Worm (Caenorhabditis elegans) whole organism, late embryonic: ENCODE measurements around the gene B0035.21.

Source experiments
- nhr-11 ChIP-seq: fragments of 150-350 bp; optimal IDR thresholded peaks from 2 replicates; lab custom pipeline; 2014; ENCODE audit warnings: missing biosample characterization, missing genetic modification characterization
- pag-3 ChIP-seq: sonication (generic microtip); optimal IDR thresholded peaks from 2 replicates; lab custom pipeline; 2016; ENCODE audit warnings: missing compliant biosample characterization, missing genetic modification characterization, borderline replicate concordance
- pha-4 ChIP-seq: fragments of 150-350 bp; optimal IDR thresholded peaks from 2 replicates; lab custom pipeline; 2018; ENCODE audit warnings: missing biosample characterization, missing genetic modification reagents, missing genetic modification characterization
- sdc-2 ChIP-seq: sonication (generic microtip); optimal IDR thresholded peaks from 2 replicates; lab custom pipeline; 2016; ENCODE audit warnings: missing genotype, missing genetic modification characterization, missing compliant biosample characterization
- unc-55 ChIP-seq: sonication (generic microtip); optimal IDR thresholded peaks from 2 replicates; lab custom pipeline; 2017; ENCODE audit warnings: missing biosample characterization, missing genetic modification reagents, missing genetic modification characterization

ce11 chrIV:11350809-11351208, 23.7 kb downstream of the B0035.21 start:
- no peak for TF ChIP-seq unc-55 (GFP tag; lab: Kevin White, UChicago)
- TF ChIP-seq sdc-2 (tag; lab: Kevin White, UChicago): no peak
- TF ChIP-seq pha-4 (tag; lab: Kevin White, UChicago): no peak
- TF ChIP-seq pag-3 (tag; lab: Kevin White, UChicago): no peak
- no peak for TF ChIP-seq nhr-11 (tag; lab: Kevin White, UChicago)
